Worm (Caenorhabditis elegans) whole organism, L3 larva: Measurements from ENCODE around the gene T28A11.16.

Experiments used
- jun-1 ChIP-seq: fragments of 150-350 bp; optimal IDR thresholded peaks from 2 replicates; lab custom pipeline; 2014; ENCODE audit warnings: missing biosample characterization, missing genetic modification reagents, missing genetic modification characterization
- skn-1 ChIP-seq: fragments of 150-350 bp; optimal IDR thresholded peaks from 2 replicates; lab custom pipeline; 2014; ENCODE audit warnings: missing biosample characterization, missing genetic modification characterization
- unc-39 ChIP-seq: sonication (generic microtip); optimal IDR thresholded peaks from 4 replicates; lab custom pipeline; 2017; ENCODE audit warnings: missing biosample characterization, missing genetic modification characterization

- no peak for TF ChIP-seq jun-1
- TF ChIP-seq unc-39 (tag; lab: Kevin White, UChicago) = no peak
- TF ChIP-seq skn-1 (tag; lab: Kevin White, UChicago) = no peak
Measured at ce11 chrV:3210147-3210546, 48.9 kb downstream of the T28A11.16 start, which contains the start of gene apx-1.
